Worm (Caenorhabditis elegans) whole organism, late embryonic: ENCODE results near the gene F38B6.4.

Experiments
- K02D7.2 ChIP-seq: sonication (generic microtip); optimal IDR thresholded peaks from 2 replicates; lab custom pipeline; 2017; ENCODE audit warnings: mild to moderate bottlenecking, missing genetic modification characterization, missing compliant biosample characterization
- ceh-14 ChIP-seq: sonication (generic microtip); optimal IDR thresholded peaks from 2 replicates; lab custom pipeline; 2016; ENCODE audit warnings: missing genotype, missing genetic modification characterization, missing compliant biosample characterization
- dmd-4 ChIP-seq: sonication (generic microtip); optimal IDR thresholded peaks from 2 replicates; lab custom pipeline; 2016; ENCODE audit warnings: borderline replicate concordance, missing genetic modification characterization, missing compliant biosample characterization
- ets-4 ChIP-seq: sonication (generic microtip); optimal IDR thresholded peaks from 2 replicates; lab custom pipeline; 2016; ENCODE audit warnings: missing genetic modification characterization, missing compliant biosample characterization
- fkh-10 ChIP-seq: fragments of 150-350 bp; optimal IDR thresholded peaks from 2 replicates; lab custom pipeline; 2014; ENCODE audit warnings: missing biosample characterization, missing genetic modification reagents, missing genetic modification characterization
- lin-11 ChIP-seq: fragments of 200-800 bp; sonication (Bioruptor generic); optimal IDR thresholded peaks from 2 replicates; lab custom pipeline; 2018; ENCODE audit warnings: mild to moderate bottlenecking, missing genetic modification characterization, missing compliant biosample characterization
- madf-2 ChIP-seq: sonication (generic microtip); optimal IDR thresholded peaks from 2 replicates; lab custom pipeline; 2017; ENCODE audit warnings: missing genetic modification characterization, missing compliant biosample characterization
- nfya-1 ChIP-seq: sonication (generic microtip); optimal IDR thresholded peaks from 2 replicates; lab custom pipeline; 2017; ENCODE audit warnings: missing genetic modification characterization, mild to moderate bottlenecking, missing compliant biosample characterization, antibody characterized with exemption, moderate library complexity
- nhr-11 ChIP-seq: fragments of 150-350 bp; optimal IDR thresholded peaks from 2 replicates; lab custom pipeline; 2014; ENCODE audit warnings: missing biosample characterization, missing genetic modification characterization
- pha-4 ChIP-seq: fragments of 150-350 bp; optimal IDR thresholded peaks from 2 replicates; lab custom pipeline; 2018; ENCODE audit warnings: missing biosample characterization, missing genetic modification reagents, missing genetic modification characterization
- rnt-1 ChIP-seq: sonication (generic microtip); optimal IDR thresholded peaks from 2 replicates; lab custom pipeline; 2016; ENCODE audit warnings: missing genetic modification characterization, missing compliant biosample characterization

DNA sequence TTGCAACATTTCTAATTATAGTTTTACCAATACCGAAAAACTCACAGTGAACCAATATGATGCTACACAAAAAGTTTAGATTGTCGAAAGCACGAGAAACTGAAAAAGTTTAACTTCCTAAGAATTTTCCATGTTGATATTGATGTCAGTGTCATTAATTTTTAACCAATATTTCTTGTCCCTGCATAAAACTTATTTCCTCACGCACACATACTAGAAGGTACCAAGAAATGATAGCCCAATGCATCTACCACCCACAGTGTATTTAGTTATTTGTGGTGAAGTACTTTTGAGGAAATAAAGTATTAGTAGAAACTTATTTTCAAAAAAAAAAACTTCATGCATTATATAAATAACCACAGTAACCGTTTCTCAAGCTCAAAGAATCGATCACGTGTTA, 43.2 kb upstream of the F38B6.4 start, which contains the start of gene aexr-2:
- TF ChIP-seq madf-2 (no peak), ceh-14 (no peak), nfya-1 (tag; lab: Kevin White, UChicago) (no peak), dmd-4 (tag; lab: Kevin White, UChicago) (no peak), nhr-11 (tag; lab: Kevin White, UChicago) (no peak), ets-4 (no peak), fkh-10 (GFP tag; lab: Kevin White, UChicago) (no peak), K02D7.2 (no peak), lin-11 (no peak), pha-4 (tag; lab: Kevin White, UChicago) (no peak), rnt-1 (tag; lab: Kevin White, UChicago) (no peak)
